Fruit fly (Drosophila melanogaster) S2 (cell line): ENCODE data around the gene Remo.

ENCODE experiments used
- CG8478 ChIP-seq: fragments of >200 bp; optimal IDR thresholded peaks from 2 replicates; lab custom pipeline; 2018
- CTCF ChIP-seq, 2 experiments: fragments of >200 bp; optimal IDR thresholded peaks; 2 replicates each; lab custom pipeline; 2018

Remo gene

DNA sequence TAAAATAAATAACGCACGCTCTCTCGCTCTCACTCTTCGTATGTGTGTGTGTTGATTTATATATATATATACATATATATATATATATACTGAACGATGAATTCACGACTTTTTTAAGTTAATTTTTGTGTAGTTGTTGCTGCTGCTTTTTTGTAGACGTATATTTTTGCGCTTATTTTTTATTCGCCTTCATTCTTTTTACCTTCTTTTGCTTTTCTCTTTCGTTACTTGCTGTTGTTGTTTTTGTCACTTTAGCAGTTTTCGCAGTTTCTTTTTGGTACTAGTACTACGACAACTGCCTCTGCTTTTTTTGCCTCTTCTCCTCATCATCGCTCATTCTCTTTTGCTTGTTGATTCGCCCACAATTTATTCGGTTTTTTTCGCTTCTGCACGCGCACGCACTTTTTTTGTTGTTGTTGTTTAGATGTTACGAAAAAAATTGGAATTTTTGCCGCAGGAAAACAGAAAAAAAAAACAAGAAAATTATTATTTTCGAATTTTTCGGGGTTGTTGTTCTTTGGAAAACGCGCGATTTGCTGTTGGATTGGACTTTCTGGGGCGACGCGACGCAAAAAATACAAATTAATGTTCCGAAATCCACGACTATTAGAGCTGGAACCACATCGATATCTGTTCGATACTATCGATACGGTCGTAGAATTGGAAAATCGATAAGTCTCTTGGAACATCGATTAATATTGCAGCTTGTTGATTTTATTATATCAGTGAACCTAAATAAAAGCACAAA, 2.7 kb upstream of the Remo start, which contains the start of the genes HDAC4 and CG15743:
Gene HDAC4, minus strand, starts transcription at position 632 of the 748 bp plus-strand sequence.
Gene CG15743, plus strand, starts transcription at position 707 of the 748 bp plus-strand sequence.
- TF ChIP-seq CTCF (optimal IDR thresholded peaks at IDR 0.05; lab: Kevin White, UChicago) (no peak), CG8478 (lab: Kevin White, UChicago) (no peak)

DNA sequence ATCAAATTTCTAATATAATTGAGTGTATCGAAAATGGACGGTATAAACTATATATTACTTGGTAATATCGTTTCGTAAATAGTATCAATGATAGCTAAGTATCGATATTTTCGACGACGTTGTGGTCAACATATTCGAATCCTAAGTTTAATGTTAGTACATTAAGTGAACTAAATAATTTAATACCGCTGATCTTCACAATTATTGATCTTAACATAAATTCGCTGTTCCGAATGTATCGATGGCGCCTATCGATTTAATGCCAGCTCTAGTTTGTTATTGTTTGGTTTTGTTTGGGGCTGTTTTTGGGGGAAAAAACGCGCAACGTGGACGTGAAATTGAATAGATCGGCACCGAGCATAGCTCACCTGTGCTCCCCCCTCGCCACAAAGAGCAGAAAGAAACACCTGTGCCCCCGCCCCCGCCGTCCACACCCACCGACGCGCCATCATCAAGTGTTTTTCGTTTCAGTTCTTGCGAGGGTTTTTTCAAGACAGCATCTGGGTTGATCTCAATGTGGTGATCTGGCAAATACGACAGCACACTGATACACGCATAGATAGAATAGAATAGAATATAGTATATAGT, 2.0 kb upstream of the Remo start:
- TF ChIP-seq CTCF (optimal IDR thresholded peaks at IDR 0.05; lab: Kevin White, UChicago): no peak

DNA sequence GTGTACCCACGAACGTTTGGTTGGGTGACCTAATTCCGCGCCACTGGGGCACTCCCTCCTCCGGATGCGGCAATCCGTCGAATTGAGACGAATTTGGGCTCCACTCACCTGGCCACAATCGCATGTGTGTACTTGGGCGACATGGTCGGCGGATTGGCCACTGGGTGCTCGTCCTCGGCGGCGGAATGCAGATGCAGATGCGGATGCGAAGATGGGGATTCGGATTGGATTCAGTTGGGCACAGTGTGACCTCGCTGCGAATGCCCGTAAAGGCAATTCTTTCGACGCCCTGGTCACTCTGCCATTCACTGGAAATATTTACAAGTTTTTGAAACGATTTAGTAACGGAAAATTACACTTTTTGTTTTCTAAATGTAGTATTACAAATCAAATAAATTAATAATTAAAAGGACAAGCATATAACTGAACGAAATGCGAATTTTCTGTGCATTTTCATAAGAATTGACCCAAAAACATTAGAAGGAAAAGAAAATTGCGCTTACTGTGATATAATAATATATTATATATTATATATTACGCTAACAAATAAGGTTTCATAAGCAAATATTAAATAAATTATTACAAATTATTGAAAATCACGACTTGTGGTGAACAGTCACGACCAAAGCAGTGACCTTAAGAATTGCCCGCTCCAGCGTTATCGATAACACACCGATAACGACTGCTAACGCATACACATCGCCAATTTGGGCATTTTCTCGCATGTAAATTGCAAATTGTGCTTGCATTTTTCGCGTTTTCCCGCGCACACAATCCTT, 8.7 kb downstream of the Remo start, which contains the start of gene CG1622:
Gene CG1622, plus strand, starts transcription at position 678 of the 779 bp plus-strand sequence.
- TF ChIP-seq CTCF (optimal IDR thresholded peaks at IDR 0.05; lab: Kevin White, UChicago) (no peak), CG8478 (lab: Kevin White, UChicago) (no peak)

DNA sequence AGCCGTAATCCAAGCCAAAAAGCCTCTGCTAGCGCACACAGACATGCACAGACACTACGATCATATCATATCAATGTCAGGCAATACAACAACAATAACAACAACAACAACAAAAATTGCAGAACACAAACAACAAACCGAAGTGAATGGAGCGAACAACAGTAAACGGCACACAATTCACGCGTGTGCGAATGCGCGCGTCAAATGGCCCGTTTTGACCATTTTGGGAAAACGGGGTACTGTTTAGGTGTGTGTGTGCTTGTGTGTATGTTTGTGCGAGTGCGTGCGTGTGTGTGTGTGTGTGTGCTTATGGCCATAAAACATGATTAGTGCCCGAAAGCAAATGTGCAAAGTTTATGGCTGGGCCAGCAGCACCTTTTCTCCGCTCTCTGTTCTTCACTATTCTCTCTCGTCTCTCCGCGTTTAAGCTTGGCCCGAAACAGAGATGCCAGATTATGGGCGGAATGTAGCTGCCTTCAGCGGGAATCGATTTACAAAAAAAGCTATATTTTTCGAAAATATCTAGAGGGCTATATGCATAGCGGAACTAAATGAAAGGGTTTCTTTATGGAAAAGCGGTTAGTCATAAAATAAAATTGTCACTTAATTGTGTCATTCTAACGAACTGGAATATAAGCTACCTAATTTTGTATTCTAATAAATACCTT, 13.1 kb downstream of the Remo start:
- TF ChIP-seq CTCF (optimal IDR thresholded peaks at IDR 0.05; lab: Kevin White, UChicago) (no peak), CG8478 (lab: Kevin White, UChicago) (no peak)

DNA sequence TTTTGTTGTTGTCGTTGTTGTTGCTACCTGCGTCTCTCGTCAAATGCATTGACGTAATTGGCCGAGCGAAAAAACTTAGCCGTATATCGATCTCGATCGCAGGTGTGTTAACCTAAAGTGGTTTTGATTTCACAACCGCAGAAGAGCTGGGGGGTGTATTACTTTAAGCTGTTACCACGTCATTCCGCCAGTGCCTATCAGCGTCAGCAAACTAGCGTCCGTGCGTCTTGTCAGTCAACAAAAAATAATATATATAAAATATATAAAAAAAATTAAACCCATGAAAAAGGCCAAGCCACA, 14.4 kb downstream of the Remo start, which contains the start of gene CG1764:
Gene CG1764, minus strand, starts transcription at position 101 of the 300 bp plus-strand sequence.
- TF ChIP-seq CG8478 (lab: Kevin White, UChicago): no peak

DNA sequence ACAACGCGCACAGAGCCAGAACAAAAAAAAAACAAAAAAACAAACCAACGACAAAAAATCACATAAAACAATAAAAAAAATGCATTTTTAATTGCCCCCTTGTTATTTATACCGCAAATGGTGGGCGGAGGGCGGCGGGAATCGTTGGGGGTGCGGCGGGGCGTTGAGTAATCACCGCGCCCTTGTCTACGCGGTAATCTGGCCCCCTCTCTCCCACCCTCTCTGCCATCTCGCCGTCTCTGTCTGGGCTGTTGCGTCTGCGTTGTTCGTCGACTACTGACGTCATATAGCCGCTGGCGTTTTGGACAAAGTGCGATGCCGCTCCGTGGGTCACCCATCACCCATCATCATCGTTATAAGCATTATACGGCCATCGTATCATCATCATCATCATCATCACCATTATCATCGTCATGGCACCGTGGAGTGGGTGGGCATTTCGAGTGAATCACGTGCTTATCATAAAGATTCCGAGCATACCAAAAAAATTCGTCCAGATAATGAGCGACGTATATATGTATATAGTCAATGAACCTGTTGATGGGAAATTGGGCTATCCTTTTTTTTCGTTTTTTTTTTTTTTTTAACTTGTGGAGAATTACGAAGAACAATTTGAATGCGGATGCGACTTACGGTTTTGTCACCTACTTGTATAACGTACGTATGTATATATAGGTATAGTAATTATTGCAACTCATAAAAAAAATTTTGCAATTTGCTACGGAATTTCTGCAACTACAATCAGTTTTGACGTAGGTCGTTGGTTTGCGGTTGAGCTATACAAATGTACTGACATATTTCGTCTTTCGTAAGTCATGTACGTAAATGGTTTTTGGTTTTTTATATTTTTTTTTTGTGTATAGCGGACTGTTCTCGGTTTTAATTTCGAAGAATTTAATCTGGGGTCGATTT, 15.0 kb downstream of the Remo start:
- TF ChIP-seq CG8478 (lab: Kevin White, UChicago) (no peak), CTCF (optimal IDR thresholded peaks at IDR 0.05; lab: Kevin White, UChicago) (no peak)

DNA sequence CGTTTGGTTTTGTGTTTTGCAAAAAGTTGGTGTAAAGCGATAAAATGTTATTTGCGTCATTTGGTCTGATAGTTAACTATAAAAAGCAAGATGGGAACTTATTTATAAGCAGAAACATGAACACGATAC, 15.5 kb downstream of the Remo start, which contains the start of gene IP3K2:
Gene IP3K2, plus strand, starts transcription at position 107 of the 129 bp plus-strand sequence.
- TF ChIP-seq CTCF (optimal IDR thresholded peaks at IDR 0.05; lab: Kevin White, UChicago) (no peak), CG8478 (lab: Kevin White, UChicago) (no peak)

DNA sequence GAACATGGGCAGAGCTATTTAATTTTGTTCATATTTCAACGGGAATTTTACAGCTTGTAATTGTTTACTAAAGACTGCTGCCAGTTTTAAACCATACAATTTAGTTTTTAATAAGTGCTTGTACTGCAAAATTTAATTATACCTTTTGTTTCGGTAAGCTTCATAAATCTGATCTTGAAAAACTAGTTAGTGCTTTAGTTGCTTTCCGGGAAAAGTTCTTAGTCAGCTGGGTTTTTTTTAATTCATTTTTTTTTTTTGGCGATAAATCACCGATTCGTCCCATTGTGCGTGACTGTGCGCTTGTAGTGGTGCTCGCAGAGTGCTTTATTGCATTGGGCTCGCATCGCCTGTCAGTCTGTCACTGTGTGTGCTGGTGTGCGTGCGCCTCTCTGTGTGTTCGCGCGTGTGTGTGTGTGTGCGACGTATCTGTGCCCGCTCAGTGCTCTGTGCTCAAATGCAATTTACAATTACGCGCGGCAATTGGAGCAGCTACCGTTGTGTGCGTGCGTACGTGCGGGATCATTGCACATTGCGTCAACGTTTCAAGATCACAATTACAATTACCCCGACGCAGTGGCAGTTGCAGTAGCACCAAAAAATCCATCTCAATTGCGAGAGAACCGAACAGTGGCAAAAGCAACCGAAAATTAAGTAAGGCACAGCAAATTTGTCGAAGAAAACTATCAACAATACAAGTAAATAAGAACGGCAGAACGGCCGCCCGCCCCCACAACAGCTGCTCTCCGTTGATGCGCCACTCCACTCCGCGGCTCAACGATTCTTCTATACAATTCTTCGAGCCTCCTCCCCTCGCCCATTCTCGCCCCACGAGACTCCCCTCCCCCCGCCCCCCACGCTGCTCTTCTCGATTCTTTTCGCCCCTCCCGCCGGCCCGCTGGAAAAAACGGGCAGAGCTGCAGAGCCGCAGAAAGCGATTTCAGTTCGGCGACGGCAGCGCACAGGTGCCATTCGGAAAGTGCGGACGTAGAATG, 16.1 kb downstream of the Remo start:
- TF ChIP-seq CTCF (optimal IDR thresholded peaks at IDR 0.05; lab: Kevin White, UChicago) (no peak), CG8478 (lab: Kevin White, UChicago) (no peak)

DNA sequence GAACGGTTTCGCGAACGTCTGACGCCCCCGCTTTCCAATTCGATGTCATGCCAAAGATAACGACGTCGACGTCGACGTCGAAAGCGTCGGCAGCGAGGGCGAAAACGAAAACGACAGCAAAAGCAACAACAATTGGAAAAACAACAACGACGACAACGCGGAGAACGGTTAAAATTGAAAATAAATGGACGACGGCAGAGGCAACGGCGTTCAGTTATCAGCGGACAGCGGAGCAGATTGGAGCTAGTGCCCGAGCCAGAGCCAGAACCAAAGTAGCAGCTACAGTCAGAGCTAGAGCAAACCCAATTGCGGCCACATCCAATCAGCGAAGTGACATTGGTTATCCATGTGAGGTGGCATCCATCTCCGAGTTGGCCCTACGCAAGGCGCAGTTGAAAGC, 17.5 kb downstream of the Remo start:
- no peak for TF ChIP-seq CG8478 (lab: Kevin White, UChicago)
- no peak for TF ChIP-seq CTCF (optimal IDR thresholded peaks at IDR 0.05; lab: Kevin White, UChicago)

DNA sequence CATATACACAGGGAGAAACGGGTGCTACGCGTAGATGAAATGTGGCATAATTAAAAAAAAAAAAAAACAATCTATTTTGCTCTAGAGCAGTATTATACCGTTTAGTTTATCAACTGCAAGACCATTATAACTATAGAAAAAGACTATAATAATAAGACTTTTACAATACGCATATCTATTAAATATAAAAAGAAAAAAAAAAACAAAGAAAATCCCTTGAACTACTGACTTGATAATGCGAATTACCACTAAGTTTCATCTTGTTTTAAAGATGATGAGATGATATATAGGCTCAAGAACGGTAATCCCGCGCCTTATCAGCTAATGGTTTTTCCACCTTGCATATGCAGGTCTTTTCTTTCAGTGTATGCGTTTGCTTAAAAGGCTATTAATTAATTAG, 19.3 kb downstream of the Remo start:
- TF ChIP-seq CG8478 (lab: Kevin White, UChicago): no peak
- no peak for TF ChIP-seq CTCF (optimal IDR thresholded peaks at IDR 0.05; lab: Kevin White, UChicago)

DNA sequence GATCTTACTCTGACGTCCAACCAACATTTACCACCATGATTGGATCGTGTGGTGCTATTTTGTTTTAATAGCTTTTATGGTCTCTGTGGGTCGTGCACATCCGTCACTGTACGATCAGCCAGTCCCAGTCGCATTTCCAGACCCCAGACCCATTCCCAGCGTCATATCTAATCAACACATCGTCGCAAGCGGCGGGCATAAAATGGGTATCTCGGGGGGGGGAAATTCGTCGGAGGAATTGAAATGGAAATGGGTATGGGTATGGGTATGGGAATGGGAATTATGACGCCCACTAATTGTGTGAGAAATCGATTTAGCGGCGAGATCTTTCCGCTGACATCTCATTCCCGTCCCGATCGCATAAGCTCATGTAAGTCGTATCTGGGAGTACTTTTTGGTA, 22.9 kb downstream of the Remo start:
- TF ChIP-seq CTCF (optimal IDR thresholded peaks at IDR 0.05; lab: Kevin White, UChicago): no peak
- TF ChIP-seq CG8478 (lab: Kevin White, UChicago): no peak

DNA sequence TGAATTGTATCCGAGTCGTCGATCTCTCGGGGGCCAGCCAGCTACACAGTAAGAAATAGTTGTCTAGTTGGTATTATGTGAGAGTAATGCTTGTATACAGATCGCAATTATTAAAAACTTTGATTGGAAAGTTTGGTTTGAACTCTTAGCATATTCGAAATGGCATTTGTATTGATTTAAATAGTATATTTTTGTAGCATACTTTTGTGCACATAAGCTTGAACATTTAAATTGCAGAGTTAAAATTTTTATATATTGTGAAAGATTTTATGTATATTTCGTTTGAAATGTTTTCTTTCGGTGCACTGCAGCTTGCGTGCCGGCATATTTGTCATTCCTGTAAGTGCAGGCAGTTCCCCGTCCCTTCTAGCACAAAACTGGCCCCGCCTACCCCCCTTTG, 24.3 kb downstream of the Remo start:
- TF ChIP-seq CTCF (optimal IDR thresholded peaks at IDR 0.05; lab: Kevin White, UChicago) (no peak), CG8478 (lab: Kevin White, UChicago) (no peak)

DNA sequence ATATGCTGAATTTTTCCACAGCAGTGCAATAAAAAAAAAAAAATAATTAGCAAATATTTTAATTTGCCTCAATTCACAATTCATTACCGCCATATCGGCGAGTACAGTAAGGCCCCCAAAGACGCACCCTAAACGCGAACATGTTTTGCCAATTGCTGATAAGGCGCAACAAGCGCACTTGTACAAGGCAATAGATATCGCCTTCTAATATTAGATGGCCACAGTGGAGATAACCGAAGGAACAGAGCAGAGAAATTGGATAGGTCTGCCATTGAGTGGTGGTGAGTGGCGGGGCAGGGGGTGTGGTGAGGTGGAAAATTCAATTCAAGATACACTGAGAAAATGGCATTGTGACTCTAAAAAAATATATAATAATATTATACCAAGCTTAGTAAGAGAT, 25.3 kb downstream of the Remo start:
- TF ChIP-seq CTCF (optimal IDR thresholded peaks at IDR 0.05; lab: Kevin White, UChicago): no peak
- TF ChIP-seq CG8478 (lab: Kevin White, UChicago): no peak
